Worm (Caenorhabditis elegans) whole organism, L1 larva: ENCODE measurements around the gene rml-3.

Source experiments
- C16A3.4 ChIP-seq: fragments of 150-350 bp; optimal IDR thresholded peaks from 2 replicates; lab custom pipeline; 2014; ENCODE audit warnings: missing biosample characterization, missing genetic modification characterization
- F16B12.6 ChIP-seq: fragments of 150-350 bp; optimal IDR thresholded peaks from 2 replicates; lab custom pipeline; 2014; ENCODE audit warnings: missing biosample characterization, missing genetic modification characterization
- aha-1 ChIP-seq: fragments of 150-350 bp; optimal IDR thresholded peaks from 2 replicates; lab custom pipeline; 2014; ENCODE audit warnings: missing biosample characterization, missing genetic modification characterization
- ama-1 ChIP-seq: fragments of 150-350 bp; optimal IDR thresholded peaks from 2 replicates; lab custom pipeline; 2014
- ceh-8 ChIP-seq: fragments of 200-800 bp; sonication (Bioruptor generic); optimal IDR thresholded peaks from 2 replicates; lab custom pipeline; 2018; ENCODE audit warnings: mild to moderate bottlenecking, missing genetic modification characterization, moderate library complexity, missing compliant biosample characterization
- ceh-82 ChIP-seq, 3 experiments: fragments of 150-350 bp in 1 of 3; sonication (generic microtip) in 2 of 3; optimal IDR thresholded peaks; 2 replicates each; lab custom pipeline; 2014 to 2017; ENCODE audit warnings: missing biosample characterization in 3 of 3, missing genetic modification characterization in 3 of 3
- ceh-88 ChIP-seq: fragments of 200-800 bp; sonication (Bioruptor generic); IDR thresholded peaks from 2 replicates; pipeline ENCODE4 v1.3.6; 2022; ENCODE audit warnings: missing genetic modification characterization, missing compliant biosample characterization
- dpl-1 ChIP-seq, 3 experiments: fragments of 150-350 bp in 2 of 3; sonication (generic microtip) in 1 of 3; optimal IDR thresholded peaks; 2 replicates each; lab custom pipeline; 2014 to 2017; ENCODE audit warnings: missing biosample characterization in 3 of 3, missing genetic modification characterization in 3 of 3, missing genetic modification reagents in 3 of 3
- dsc-1 ChIP-seq: sonication (generic microtip); optimal IDR thresholded peaks from 2 replicates; lab custom pipeline; 2016; ENCODE audit warnings: mild to moderate bottlenecking, missing genetic modification characterization, missing compliant biosample characterization
- efl-1 ChIP-seq, 4 experiments: fragments of 150-350 bp; optimal IDR thresholded peaks in 3 of 4; peaks in 1 of 4; 1 replicate in 1 of 4; 2 replicates in 3 of 4; lab custom pipeline; 2014; ENCODE audit warnings: missing biosample characterization in 2 of 4, missing genetic modification characterization in 2 of 4, missing genetic modification reagents in 2 of 4
- efl-3 ChIP-seq: fragments of 200-800 bp; sonication (Bioruptor generic); optimal IDR thresholded peaks from 2 replicates; lab custom pipeline; 2018; ENCODE audit warnings: mild to moderate bottlenecking, missing genetic modification characterization, missing compliant biosample characterization
- egl-27 ChIP-seq, 2 experiments: fragments of 150-350 bp in 1 of 2; sonication (generic microtip); optimal IDR thresholded peaks; 3 replicates each; lab custom pipeline; 2017 to 2018; ENCODE audit warnings: missing biosample characterization in 2 of 2, missing genetic modification characterization in 2 of 2, missing genetic modification reagents in 2 of 2
- elt-3 ChIP-seq, 6 experiments: fragments of 150-350 bp in 1 of 6; sonication (generic microtip); optimal IDR thresholded peaks; 2 replicates each; lab custom pipeline; 2017 to 2018; ENCODE audit warnings: missing biosample characterization in 6 of 6, missing genetic modification characterization in 6 of 6, inconsistent platforms in 1 of 6
- ets-5 ChIP-seq: fragments of 200-800 bp; sonication (Bioruptor generic); IDR thresholded peaks from 2 replicates; pipeline ENCODE4 v1.3.6; 2022; ENCODE audit warnings: missing genetic modification characterization, missing compliant biosample characterization
- fkh-10 ChIP-seq: sonication (generic microtip); optimal IDR thresholded peaks from 2 replicates; lab custom pipeline; 2017; ENCODE audit warnings: missing biosample characterization, missing genetic modification reagents, missing genetic modification characterization
- fkh-8 ChIP-seq: sonication (generic microtip); optimal IDR thresholded peaks from 2 replicates; lab custom pipeline; 2016; ENCODE audit warnings: mild to moderate bottlenecking, missing genetic modification characterization, missing compliant biosample characterization
- fos-1 ChIP-seq: fragments of 150-350 bp; optimal IDR thresholded peaks from 2 replicates; lab custom pipeline; 2014; ENCODE audit warnings: missing biosample characterization, missing genetic modification characterization
- grh-1 ChIP-seq: fragments of 200-800 bp; sonication (Bioruptor generic); IDR thresholded peaks from 2 replicates; pipeline ENCODE4 v1.3.6; 2022; ENCODE audit warnings: missing genetic modification reagents, missing genetic modification characterization, missing compliant biosample characterization
- hlh-4 ChIP-seq: sonication (generic microtip); optimal IDR thresholded peaks from 2 replicates; lab custom pipeline; 2016; ENCODE audit warnings: mild to moderate bottlenecking, missing genetic modification characterization, missing compliant biosample characterization
- hpl-2 ChIP-seq: fragments of 150-350 bp; optimal IDR thresholded peaks from 2 replicates; lab custom pipeline; 2014; ENCODE audit warnings: missing biosample characterization, missing genetic modification reagents, missing genetic modification characterization
- isw-1 ChIP-seq: fragments of 200-800 bp; sonication (Bioruptor generic); IDR thresholded peaks from 2 replicates; pipeline ENCODE4 v1.3.6; 2022; ENCODE audit warnings: missing genetic modification characterization, missing compliant biosample characterization
- jun-1 ChIP-seq: fragments of 150-350 bp; optimal IDR thresholded peaks from 2 replicates; lab custom pipeline; 2014; ENCODE audit warnings: missing biosample characterization, missing genetic modification reagents, missing genetic modification characterization
- lin-13 ChIP-seq: fragments of 150-350 bp; optimal IDR thresholded peaks from 2 replicates; lab custom pipeline; 2014; ENCODE audit warnings: missing biosample characterization, missing genetic modification reagents, missing genetic modification characterization
- lin-14 ChIP-seq: fragments of 200-800 bp; sonication (Bioruptor generic); optimal IDR thresholded peaks from 2 replicates; lab custom pipeline; 2018; ENCODE audit warnings: mild to moderate bottlenecking, missing genetic modification characterization, moderate library complexity, missing compliant biosample characterization
- lir-3 ChIP-seq: sonication (generic microtip); optimal IDR thresholded peaks from 2 replicates; lab custom pipeline; 2016; ENCODE audit warnings: mild to moderate bottlenecking, missing genetic modification characterization, moderate library complexity, missing compliant biosample characterization; ENCODE audit not compliant: poor library complexity
- lsy-2 ChIP-seq, 2 experiments: fragments of 150-350 bp; optimal IDR thresholded peaks; 2 replicates each; lab custom pipeline; 2014; ENCODE audit warnings: missing biosample characterization in 2 of 2, missing genetic modification characterization in 2 of 2
- mdl-1 ChIP-seq, 2 experiments: fragments of 150-350 bp; optimal IDR thresholded peaks; 2 replicates each; lab custom pipeline; 2014 to 2017; ENCODE audit warnings: missing biosample characterization in 2 of 2, missing genetic modification characterization in 2 of 2, inconsistent platforms in 1 of 2
- nhr-11 ChIP-seq: fragments of 150-350 bp; optimal IDR thresholded peaks from 2 replicates; lab custom pipeline; 2014; ENCODE audit warnings: missing biosample characterization, missing genetic modification characterization
- nhr-12 ChIP-seq: sonication (generic microtip); optimal IDR thresholded peaks from 2 replicates; lab custom pipeline; 2017; ENCODE audit warnings: missing biosample characterization, missing genetic modification characterization
- nhr-19 ChIP-seq: fragments of 200-800 bp; sonication (Bioruptor generic); conservative IDR thresholded peaks from 2 replicates; pipeline ENCODE4 v1.3.6; 2022; ENCODE audit warnings: missing genetic modification characterization, missing compliant biosample characterization
- nhr-20 ChIP-seq: sonication (generic microtip); optimal IDR thresholded peaks from 2 replicates; lab custom pipeline; 2016; ENCODE audit warnings: mild to moderate bottlenecking, missing genetic modification characterization, missing compliant biosample characterization
- nhr-28 ChIP-seq: fragments of 150-350 bp; optimal IDR thresholded peaks from 2 replicates; lab custom pipeline; 2014; ENCODE audit warnings: missing biosample characterization, missing genetic modification characterization
- nhr-47 ChIP-seq: sonication (generic microtip); optimal IDR thresholded peaks from 2 replicates; lab custom pipeline; 2016; ENCODE audit warnings: mild to moderate bottlenecking, missing genetic modification characterization, moderate library complexity, missing compliant biosample characterization
- nhr-71 ChIP-seq: sonication (generic microtip); optimal IDR thresholded peaks from 2 replicates; lab custom pipeline; 2016; ENCODE audit warnings: mild to moderate bottlenecking, missing genetic modification characterization, moderate library complexity, missing compliant biosample characterization
- nhr-77 ChIP-seq: fragments of 150-350 bp; optimal IDR thresholded peaks from 2 replicates; lab custom pipeline; 2014; ENCODE audit warnings: missing biosample characterization, missing genetic modification characterization
- nhr-85 ChIP-seq: sonication (generic microtip); peaks from one replicate; lab custom pipeline; 2016; ENCODE audit warnings: missing genetic modification characterization, inconsistent platforms, missing compliant biosample characterization
- nhr-90 ChIP-seq: sonication (generic microtip); optimal IDR thresholded peaks from 2 replicates; lab custom pipeline; 2016; ENCODE audit warnings: mild to moderate bottlenecking, missing genetic modification characterization, missing compliant biosample characterization; ENCODE audit not compliant: poor library complexity
- pag-3 ChIP-seq: sonication (generic microtip); optimal IDR thresholded peaks from 2 replicates; lab custom pipeline; 2017; ENCODE audit warnings: missing genetic modification characterization, mild to moderate bottlenecking, missing compliant biosample characterization, antibody characterized with exemption, borderline replicate concordance; ENCODE audit not compliant: insufficient read depth
- rnt-1 ChIP-seq: sonication (generic microtip); optimal IDR thresholded peaks from 2 replicates; lab custom pipeline; 2016; ENCODE audit warnings: mild to moderate bottlenecking, missing genetic modification characterization, moderate library complexity, missing compliant biosample characterization
- snpc-4 ChIP-seq: fragments of 150-350 bp; optimal IDR thresholded peaks from 2 replicates; lab custom pipeline; 2014; ENCODE audit warnings: missing biosample characterization, missing genetic modification characterization
- snu-23 ChIP-seq: sonication (generic microtip); optimal IDR thresholded peaks from 2 replicates; lab custom pipeline; 2016; ENCODE audit warnings: missing genetic modification characterization, missing compliant biosample characterization
- sup-37 ChIP-seq: fragments of 200-800 bp; sonication (Bioruptor generic); optimal IDR thresholded peaks from 2 replicates; lab custom pipeline; 2018; ENCODE audit warnings: mild to moderate bottlenecking, missing genetic modification characterization, missing compliant biosample characterization
- swsn-7 ChIP-seq: sonication (generic microtip); optimal IDR thresholded peaks from 2 replicates; lab custom pipeline; 2016; ENCODE audit warnings: missing genetic modification characterization, missing compliant biosample characterization
- tbx-2 ChIP-seq: sonication (generic microtip); optimal IDR thresholded peaks from 2 replicates; lab custom pipeline; 2016; ENCODE audit warnings: missing genetic modification characterization, missing compliant biosample characterization
- unc-130 ChIP-seq: fragments of 150-350 bp; optimal IDR thresholded peaks from 2 replicates; lab custom pipeline; 2017; ENCODE audit warnings: missing biosample characterization, missing genetic modification characterization, inconsistent platforms
- unc-62 ChIP-seq: fragments of 150-350 bp; optimal IDR thresholded peaks from 2 replicates; lab custom pipeline; 2014; ENCODE audit warnings: missing biosample characterization, missing genetic modification reagents, missing genetic modification characterization
- unc-86 ChIP-seq: sonication (generic microtip); optimal IDR thresholded peaks from 2 replicates; lab custom pipeline; 2016; ENCODE audit warnings: missing genetic modification characterization, missing compliant biosample characterization
- unc-98 ChIP-seq: fragments of 200-800 bp; sonication (Bioruptor generic); IDR thresholded peaks from 2 replicates; pipeline ENCODE4 v1.3.6; 2022; ENCODE audit warnings: missing genetic modification characterization, missing compliant biosample characterization
- xbp-1 ChIP-seq: sonication (generic microtip); optimal IDR thresholded peaks from 2 replicates; lab custom pipeline; 2016; ENCODE audit warnings: missing genetic modification characterization, missing compliant biosample characterization
- zag-1 ChIP-seq: fragments of 150-350 bp; optimal IDR thresholded peaks from 2 replicates; lab custom pipeline; 2014; ENCODE audit warnings: missing biosample characterization, missing genetic modification characterization
- ztf-4 ChIP-seq: fragments of 150-350 bp; optimal IDR thresholded peaks from 2 replicates; lab custom pipeline; 2014; ENCODE audit warnings: missing biosample characterization, missing genetic modification characterization

rml-3 gene

ce11 chrX:6251947-6252617, 13.2 kb upstream of the rml-3 start:
- peak in 1 of 2 experiments; percentile 34 for TF ChIP-seq mdl-1 (tag; optimal IDR thresholded peaks at IDR 0.05; lab: Kevin White, UChicago)
- TF ChIP-seq grh-1 (GFP tag; lab: Robert Waterston, UW): 0 out of 2 replicates have a peak, but pooled peaks have one; percentile 40
- no peak for TF ChIP-seq pag-3 (tag; lab: Kevin White, UChicago)
- no peak for TF ChIP-seq hlh-4 (tag; lab: Kevin White, UChicago)
- peak; percentile 66 for TF ChIP-seq dsc-1 (tag; lab: Kevin White, UChicago)
- peak; percentile 28 for TF ChIP-seq tbx-2 (tag; lab: Kevin White, UChicago)
- peak; percentile 74 for TF ChIP-seq nhr-90 (tag; lab: Kevin White, UChicago)
- TF ChIP-seq nhr-11: no peak
- peak; percentile 24 for TF ChIP-seq jun-1
- TF ChIP-seq nhr-47 (tag; lab: Kevin White, UChicago): peak; percentile 78
- no peak for TF ChIP-seq egl-27 (tag; optimal IDR thresholded peaks at IDR 0.05; lab: Kevin White, UChicago)
- no peak for TF ChIP-seq unc-98 (GFP tag; lab: Robert Waterston, UW)
- peak; percentile 33 for TF ChIP-seq nhr-20 (tag; lab: Kevin White, UChicago)
- no peak for TF ChIP-seq efl-3 (GFP tag; lab: Kevin White, UChicago)
- TF ChIP-seq ets-5: no peak
- peak; percentile 52 for TF ChIP-seq fkh-8 (tag; lab: Kevin White, UChicago)
- TF ChIP-seq lin-13 (GFP tag; lab: Kevin White, UChicago): no peak
- no peak for TF ChIP-seq fkh-10 (GFP tag; lab: Kevin White, UChicago)
- TF ChIP-seq unc-130: peak; percentile 14
- peak; percentile 32 for TF ChIP-seq ztf-4 (tag; lab: Kevin White, UChicago)
- peak; percentile 98 for TF ChIP-seq ama-1
- TF ChIP-seq C16A3.4 (tag; lab: Kevin White, UChicago): no peak
- peak; percentile 62 for TF ChIP-seq xbp-1 (tag; lab: Kevin White, UChicago)
- TF ChIP-seq snpc-4 (tag; lab: Kevin White, UChicago): no peak
- TF ChIP-seq nhr-19 (GFP tag; lab: Robert Waterston, UW): peak; percentile 62
- TF ChIP-seq rnt-1 (tag; lab: Kevin White, UChicago): peak; percentile 68
- peak; percentile 73 for TF ChIP-seq snu-23 (GFP tag; lab: Kevin White, UChicago)
- TF ChIP-seq ceh-88 (GFP tag; lab: Robert Waterston, UW): peak; percentile 64
- TF ChIP-seq nhr-85 (tag; lab: Kevin White, UChicago): peak; percentile 88
- TF ChIP-seq isw-1 (GFP tag; lab: Robert Waterston, UW): no peak
- TF ChIP-seq dpl-1 (GFP tag; optimal IDR thresholded peaks at IDR 0.05; lab: Kevin White, UChicago): no peak
- TF ChIP-seq hpl-2: no peak
- TF ChIP-seq elt-3 (tag; optimal IDR thresholded peaks at IDR 0.05; lab: Kevin White, UChicago): peak in 1 of 6 experiments; percentile 16
- peak; percentile 5 for TF ChIP-seq lir-3 (tag; lab: Kevin White, UChicago)
- peak; percentile 49 for TF ChIP-seq swsn-7 (tag; lab: Kevin White, UChicago)
- TF ChIP-seq nhr-28 (tag; lab: Kevin White, UChicago): no peak
- peak; percentile 17 for TF ChIP-seq sup-37 (GFP tag; lab: Kevin White, UChicago)
- TF ChIP-seq fos-1 (tag; lab: Kevin White, UChicago): peak; percentile 22
- no peak for TF ChIP-seq aha-1 (tag; lab: Kevin White, UChicago)
- TF ChIP-seq F16B12.6 (tag; lab: Kevin White, UChicago): no peak
- TF ChIP-seq unc-86: peak; percentile 38
- no peak for TF ChIP-seq zag-1 (tag; lab: Kevin White, UChicago)
- TF ChIP-seq ceh-82 (tag; optimal IDR thresholded peaks at IDR 0.05; lab: Kevin White, UChicago): peak; percentile 16 to 48 (median 39)
- TF ChIP-seq nhr-71: peak; percentile 76
- peak; percentile 21 to 23 for TF ChIP-seq efl-1 (optimal IDR thresholded peaks at IDR 0.05; lab: Kevin White, UChicago)
- no peak for TF ChIP-seq efl-1 (GFP tag; optimal IDR thresholded peaks at IDR 0.05 in 1 of 2; lab: Kevin White, UChicago)
- no peak for TF ChIP-seq unc-62 (GFP tag; lab: Kevin White, UChicago)
- no peak for TF ChIP-seq nhr-12 (tag; lab: Kevin White, UChicago)
- TF ChIP-seq nhr-77: peak; percentile 20
- TF ChIP-seq lsy-2 (tag; optimal IDR thresholded peaks at IDR 0.05; lab: Kevin White, UChicago): peak in 1 of 2 experiments; percentile 27
- peak; percentile 14 for TF ChIP-seq ceh-8
- peak; percentile 46 for TF ChIP-seq lin-14
